Fruit fly (Drosophila melanogaster): ENCODE measurements around the gene PpD3.

DNA sequence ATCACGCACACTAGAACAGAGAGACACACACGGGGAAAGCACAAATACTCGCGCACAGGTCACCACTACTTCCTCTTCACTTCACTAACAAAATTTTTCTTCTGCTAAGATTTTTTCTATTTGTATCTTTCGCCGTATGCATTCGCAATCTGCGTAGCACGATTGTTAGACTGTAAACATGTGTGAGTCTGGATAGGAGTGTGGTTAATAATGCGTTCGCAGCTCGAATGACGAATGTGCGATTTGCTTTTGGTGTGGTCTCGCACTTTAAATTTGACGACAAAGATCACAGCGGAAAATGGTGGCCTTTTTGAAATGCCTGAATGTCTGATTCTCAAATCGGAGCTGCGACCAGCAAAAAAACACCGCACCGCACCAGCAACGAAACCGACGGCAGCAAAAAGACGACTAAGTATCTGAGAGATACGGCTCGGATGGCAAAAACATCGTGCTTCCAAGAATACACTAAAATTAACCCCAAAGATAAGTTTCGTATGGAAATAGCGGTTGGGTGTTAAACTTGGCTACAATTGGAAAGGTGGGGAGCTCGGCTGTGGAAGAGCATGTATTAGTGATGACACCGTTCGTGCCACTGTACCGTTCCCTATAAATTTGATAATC is 42.6 kb upstream of the PpD3 start, which contains the start of gene Unc-115a:
- peak; percentile 64 for TF ChIP-seq CG1620 (GFP tag; optimal IDR thresholded peaks at IDR 0.05)
- TF ChIP-seq Mnt (GFP tag; optimal IDR thresholded peaks at IDR 0.05): peak; percentile 87
- TF ChIP-seq CG7045 (GFP tag; optimal IDR thresholded peaks at IDR 0.05): no peak
- TF ChIP-seq Hr96 (GFP tag; optimal IDR thresholded peaks at IDR 0.05): no peak
- TF ChIP-seq tj (GFP tag; optimal IDR thresholded peaks at IDR 0.05): peak; percentile 50
- TF ChIP-seq kay (GFP tag; ENCODE audit: borderline replicate concordance): no peak
- peak; percentile 37 for TF ChIP-seq cic (GFP tag; optimal IDR thresholded peaks at IDR 0.05)
- TF ChIP-seq CG7101 (tag; optimal IDR thresholded peaks at IDR 0.05): peak; percentile 18

Measured in whole organism, adult.